Worm (Caenorhabditis elegans) whole organism, young adult: ENCODE results near the gene T05H4.11.

Experiments used
- B0019.2 ChIP-seq: fragments of 200-800 bp; sonication (Bioruptor generic); conservative IDR thresholded peaks from 2 replicates; pipeline ENCODE4 v1.3.6; 2022; ENCODE audit warnings: missing genetic modification reagents, missing genetic modification characterization, missing compliant biosample characterization
- B0035.1 ChIP-seq: sonication (generic microtip); optimal IDR thresholded peaks from 2 replicates; lab custom pipeline; 2016; ENCODE audit warnings: missing genetic modification characterization, mild to moderate bottlenecking, missing compliant biosample characterization, missing genotype, missing genetic modification reagents
- B0261.1 ChIP-seq: sonication (generic microtip); optimal IDR thresholded peaks from 2 replicates; lab custom pipeline; 2016; ENCODE audit warnings: mild to moderate bottlenecking, missing genetic modification characterization, moderate library complexity, missing compliant biosample characterization
- B0336.3 ChIP-seq: fragments of 200-800 bp; sonication (Bioruptor generic); IDR thresholded peaks from 2 replicates; pipeline ENCODE4 v1.3.6; 2022; ENCODE audit warnings: missing genetic modification characterization, missing compliant biosample characterization
- F39B2.1 ChIP-seq: fragments of 200-800 bp; sonication (Bioruptor generic); IDR thresholded peaks from 2 replicates; pipeline ENCODE4 v1.3.6; 2022; ENCODE audit warnings: missing genetic modification reagents, missing genetic modification characterization, missing compliant biosample characterization
- F55B11.4 ChIP-seq: sonication (generic microtip); optimal IDR thresholded peaks from 2 replicates; lab custom pipeline; 2016; ENCODE audit warnings: missing compliant biosample characterization, missing genetic modification characterization, borderline replicate concordance; ENCODE audit not compliant: insufficient read depth
- K12H6.12 ChIP-seq: fragments of 200-800 bp; sonication (Bioruptor generic); optimal IDR thresholded peaks from 2 replicates; lab custom pipeline; 2018; ENCODE audit warnings: mild to moderate bottlenecking, missing genetic modification characterization, missing compliant biosample characterization
- T07F8.4 ChIP-seq: sonication (generic microtip); optimal IDR thresholded peaks from 2 replicates; lab custom pipeline; 2016; ENCODE audit warnings: mild to moderate bottlenecking, missing genetic modification characterization, moderate library complexity, missing compliant biosample characterization
- T26A5.8 ChIP-seq: sonication (generic microtip); optimal IDR thresholded peaks from 2 replicates; lab custom pipeline; 2016; ENCODE audit warnings: missing genetic modification characterization, missing compliant biosample characterization
- Y56A3A.18 ChIP-seq: fragments of 200-800 bp; sonication (Bioruptor generic); IDR thresholded peaks from 2 replicates; pipeline ENCODE4 v1.3.6; 2022; ENCODE audit warnings: missing genetic modification reagents, missing genetic modification characterization, missing compliant biosample characterization
- Y67H2A.10 ChIP-seq: fragments of 200-800 bp; sonication (Bioruptor generic); conservative IDR thresholded peaks from 2 replicates; pipeline ENCODE4 v1.3.6; 2022; ENCODE audit warnings: missing genetic modification reagents, missing genetic modification characterization, missing compliant biosample characterization
- Y79H2A.3 ChIP-seq: fragments of 200-800 bp; sonication (Bioruptor generic); conservative IDR thresholded peaks from 2 replicates; pipeline ENCODE4 v1.3.6; 2022; ENCODE audit warnings: missing genetic modification reagents, missing genetic modification characterization, missing compliant biosample characterization
- atf-7 ChIP-seq: sonication (generic microtip); optimal IDR thresholded peaks from 2 replicates; lab custom pipeline; 2017; ENCODE audit warnings: mild to moderate bottlenecking, missing genetic modification characterization, missing compliant biosample characterization
- attf-5 ChIP-seq: fragments of 200-800 bp; sonication (Bioruptor generic); optimal IDR thresholded peaks from 2 replicates; lab custom pipeline; 2018; ENCODE audit warnings: mild to moderate bottlenecking, missing genetic modification characterization, missing compliant biosample characterization
- bed-1 ChIP-seq: fragments of 200-800 bp; sonication (Bioruptor generic); IDR thresholded peaks from 2 replicates; pipeline ENCODE4 v1.3.6; 2022; ENCODE audit warnings: missing genetic modification reagents, missing genetic modification characterization, missing compliant biosample characterization
- bed-2 ChIP-seq: fragments of 200-800 bp; sonication (Bioruptor generic); IDR thresholded peaks from 2 replicates; pipeline ENCODE4 v1.3.6; 2022; ENCODE audit warnings: missing genetic modification reagents, missing genetic modification characterization, missing compliant biosample characterization
- ceh-100 ChIP-seq: fragments of 200-800 bp; sonication (Bioruptor generic); IDR thresholded peaks from 2 replicates; pipeline ENCODE4 v1.3.6; 2022; ENCODE audit warnings: missing genetic modification reagents, missing genetic modification characterization, missing compliant biosample characterization
- dpff-1 ChIP-seq: sonication (generic microtip); optimal IDR thresholded peaks from 2 replicates; lab custom pipeline; 2017; ENCODE audit warnings: mild to moderate bottlenecking, missing genetic modification characterization, missing compliant biosample characterization
- egl-44 ChIP-seq: fragments of 200-800 bp; sonication (Bioruptor generic); IDR thresholded peaks from 2 replicates; pipeline ENCODE4 v1.3.6; 2022; ENCODE audit warnings: missing genetic modification reagents, missing genetic modification characterization, missing compliant biosample characterization
- egrh-3 ChIP-seq: fragments of 200-800 bp; sonication (Bioruptor generic); IDR thresholded peaks from 2 replicates; pipeline ENCODE4 v1.3.6; 2022; ENCODE audit warnings: missing genetic modification reagents, missing genetic modification characterization, missing compliant biosample characterization
- ekl-4 ChIP-seq: fragments of 200-800 bp; sonication (Bioruptor generic); IDR thresholded peaks from 2 replicates; pipeline ENCODE4 v1.3.6; 2022; ENCODE audit warnings: missing genetic modification reagents, missing genetic modification characterization, missing compliant biosample characterization
- ets-4 ChIP-seq: fragments of 200-800 bp; sonication (Bioruptor generic); optimal IDR thresholded peaks from 2 replicates; lab custom pipeline; 2018; ENCODE audit warnings: mild to moderate bottlenecking, missing genetic modification characterization, missing compliant biosample characterization
- him-1 ChIP-seq: sonication (generic microtip); optimal IDR thresholded peaks from 2 replicates; lab custom pipeline; 2016; ENCODE audit warnings: missing genotype, missing genetic modification reagents, missing genetic modification characterization, missing compliant biosample characterization
- hlh-26 ChIP-seq: fragments of 200-800 bp; sonication (Bioruptor generic); conservative IDR thresholded peaks from 2 replicates; pipeline ENCODE4 v1.3.6; 2022; ENCODE audit warnings: missing genetic modification reagents, missing genetic modification characterization, missing compliant biosample characterization
- hmg-1.2 ChIP-seq: fragments of 200-800 bp; sonication (Bioruptor generic); IDR thresholded peaks from 2 replicates; pipeline ENCODE4 v1.3.6; 2022; ENCODE audit warnings: missing genetic modification reagents, missing genetic modification characterization, missing compliant biosample characterization
- lag-1 ChIP-seq: fragments of 200-800 bp; sonication (Bioruptor generic); IDR thresholded peaks from 2 replicates; pipeline ENCODE4 v1.3.6; 2022; ENCODE audit warnings: missing genetic modification reagents, missing genetic modification characterization, missing compliant biosample characterization
- let-526 ChIP-seq: fragments of 200-800 bp; sonication (Bioruptor generic); IDR thresholded peaks from 2 replicates; pipeline ENCODE4 v1.3.6; 2022; ENCODE audit warnings: missing genetic modification reagents, missing genetic modification characterization, missing compliant biosample characterization
- let-607 ChIP-seq, 2 experiments: fragments of 200-800 bp in 1 of 2; sonication (Bioruptor generic) in 1 of 2; sonication (generic microtip) in 1 of 2; optimal IDR thresholded peaks; 2 replicates each; lab custom pipeline; 2016 to 2018; ENCODE audit warnings: mild to moderate bottlenecking in 2 of 2, missing compliant biosample characterization in 2 of 2, missing genetic modification characterization in 2 of 2, moderate library complexity in 2 of 2, missing genotype in 1 of 2
- lsl-1 ChIP-seq: fragments of 200-800 bp; sonication (Bioruptor generic); optimal IDR thresholded peaks from 2 replicates; lab custom pipeline; 2018; ENCODE audit warnings: mild to moderate bottlenecking, missing genetic modification characterization, moderate library complexity, missing compliant biosample characterization
- madf-6 ChIP-seq: fragments of 200-800 bp; sonication (Bioruptor generic); IDR thresholded peaks from 2 replicates; pipeline ENCODE4 v1.3.6; 2022; ENCODE audit warnings: missing genetic modification reagents, missing genetic modification characterization, missing compliant biosample characterization
- nfya-1 ChIP-seq: sonication (generic microtip); optimal IDR thresholded peaks from 2 replicates; lab custom pipeline; 2017; ENCODE audit warnings: antibody characterized with exemption, missing compliant biosample characterization, missing genetic modification characterization, borderline replicate concordance; ENCODE audit not compliant: insufficient read depth
- nfyb-1 ChIP-seq: fragments of 200-800 bp; sonication (Bioruptor generic); IDR thresholded peaks from 2 replicates; pipeline ENCODE4 v1.3.6; 2022; ENCODE audit warnings: missing genetic modification reagents, missing genetic modification characterization, missing compliant biosample characterization
- nhr-179 ChIP-seq: sonication (generic microtip); optimal IDR thresholded peaks from 2 replicates; lab custom pipeline; 2016; ENCODE audit warnings: mild to moderate bottlenecking, missing genetic modification characterization, missing compliant biosample characterization
- nhr-90 ChIP-seq: sonication (generic microtip); optimal IDR thresholded peaks from 2 replicates; lab custom pipeline; 2016; ENCODE audit warnings: missing genotype, mild to moderate bottlenecking, missing genetic modification characterization, missing compliant biosample characterization
- pha-4 ChIP-seq: fragments of 150-350 bp; sonication (generic microtip); optimal IDR thresholded peaks from 2 replicates; lab custom pipeline; 2014; ENCODE audit warnings: missing biosample characterization, missing genetic modification reagents, missing genetic modification characterization
- rec-8 ChIP-seq, 2 experiments: sonication (generic microtip); optimal IDR thresholded peaks; 2 replicates each; lab custom pipeline; 2016; ENCODE audit warnings: mild to moderate bottlenecking in 2 of 2, missing genetic modification characterization in 2 of 2, missing genetic modification reagents in 2 of 2, missing genotype in 2 of 2, missing biosample characterization in 1 of 2, missing compliant biosample characterization in 1 of 2, moderate library complexity in 1 of 2
- rpc-1 ChIP-seq, 2 experiments: fragments of 150-350 bp in 1 of 2; sonication (generic microtip) in 1 of 2; optimal IDR thresholded peaks; 2 replicates each; lab custom pipeline; 2014 to 2018; ENCODE audit warnings: missing biosample characterization in 1 of 2, missing genetic modification characterization in 1 of 2, missing genetic modification reagents in 1 of 2, missing genotype in 1 of 2
- sdz-38 ChIP-seq: sonication (generic microtip); optimal IDR thresholded peaks from 2 replicates; lab custom pipeline; 2016; ENCODE audit warnings: missing genotype, missing genetic modification characterization, missing compliant biosample characterization
- snpc-1.1 ChIP-seq: sonication (generic microtip); optimal IDR thresholded peaks from 2 replicates; lab custom pipeline; 2017; ENCODE audit warnings: missing genetic modification characterization, mild to moderate bottlenecking, missing compliant biosample characterization, antibody characterized with exemption, moderate library complexity, missing genotype, missing genetic modification reagents; ENCODE audit not compliant: insufficient read depth
- tbp1 ChIP-seq: fragments of 200-800 bp; sonication (Bioruptor generic); optimal IDR thresholded peaks from 2 replicates; lab custom pipeline; 2018; ENCODE audit warnings: mild to moderate bottlenecking, missing genetic modification characterization, missing compliant biosample characterization
- unc-130 ChIP-seq: sonication (generic microtip); optimal IDR thresholded peaks from 2 replicates; lab custom pipeline; 2016; ENCODE audit warnings: missing genetic modification reagents, missing genetic modification characterization, missing compliant biosample characterization
- zim-3 ChIP-seq: sonication (generic microtip); optimal IDR thresholded peaks from 2 replicates; lab custom pipeline; 2017; ENCODE audit warnings: mild to moderate bottlenecking, missing genetic modification characterization, moderate library complexity, missing compliant biosample characterization
- ztf-25 ChIP-seq: fragments of 200-800 bp; sonication (Bioruptor generic); IDR thresholded peaks from 2 replicates; pipeline ENCODE4 v1.3.6; 2022; ENCODE audit warnings: missing genetic modification reagents, missing genetic modification characterization, missing compliant biosample characterization
- ztf-26 ChIP-seq: sonication (generic microtip); optimal IDR thresholded peaks from 2 replicates; lab custom pipeline; 2017; ENCODE audit warnings: missing genetic modification characterization, missing compliant biosample characterization

The T05H4.11 gene

DNA sequence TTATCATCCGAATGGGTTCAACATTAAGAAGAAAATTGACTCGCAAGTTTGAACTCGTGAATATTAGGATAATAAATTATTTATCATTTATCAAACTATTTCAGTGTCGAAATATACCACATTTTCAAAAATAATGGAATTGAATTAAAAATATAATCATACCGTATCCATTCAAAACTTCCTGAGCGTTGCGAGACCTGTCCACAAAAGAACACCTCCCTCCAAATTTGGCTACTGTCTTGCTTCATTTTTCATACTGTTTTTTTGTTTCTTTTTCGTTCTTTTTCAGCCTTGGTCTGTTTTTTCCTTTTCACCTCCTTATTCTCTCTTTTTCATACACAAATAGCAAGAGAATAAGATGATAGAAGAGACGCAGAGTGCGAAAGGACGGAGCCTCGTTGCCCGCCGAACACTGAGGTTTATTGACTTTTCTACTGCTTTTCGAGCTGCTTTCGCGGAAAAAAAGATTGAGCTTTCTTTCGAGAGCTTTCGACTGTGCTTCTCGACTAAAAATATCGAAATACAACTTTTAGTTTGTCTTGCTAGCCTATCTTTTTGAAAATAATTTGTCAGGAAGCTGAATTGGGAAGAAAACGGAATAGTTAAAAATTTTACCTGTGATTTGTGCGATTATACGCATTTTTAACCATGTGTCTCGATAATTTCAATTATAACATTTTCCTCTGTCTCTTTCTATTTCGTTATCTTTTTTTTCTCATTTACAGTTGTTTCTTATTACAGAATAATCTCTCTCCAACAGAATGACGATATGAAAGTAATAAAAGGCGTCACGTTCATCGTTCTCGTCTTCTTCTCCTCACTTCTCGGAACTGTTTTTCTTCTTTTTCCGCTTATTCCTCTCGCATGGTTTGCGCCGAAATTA, 24.3 kb upstream of the T05H4.11 start, which contains the start of gene acl-8 (continued):
- TF ChIP-seq hmg-1.2 (peak; percentile 68; the same call in 1 of the 2 replicates), nhr-90 (no peak), F39B2.1 (GFP tag; lab: Robert Waterston, UW) (no peak), madf-6 (peak; percentile 39; the same call in 1 of the 2 replicates), F55B11.4 (tag; lab: Kevin White, UChicago) (no peak), T26A5.8 (no peak), unc-130 (GFP tag; lab: Kevin White, UChicago) (no peak), dpff-1 (no peak), Y79H2A.3 (GFP tag; lab: Robert Waterston, UW) (no peak), zim-3 (tag; lab: Kevin White, UChicago) (no peak), rec-8 (tag; optimal IDR thresholded peaks at IDR 0.05; lab: Kevin White, UChicago) (no peak), tbp1 (GFP tag; lab: Kevin White, UChicago) (no peak)

DNA sequence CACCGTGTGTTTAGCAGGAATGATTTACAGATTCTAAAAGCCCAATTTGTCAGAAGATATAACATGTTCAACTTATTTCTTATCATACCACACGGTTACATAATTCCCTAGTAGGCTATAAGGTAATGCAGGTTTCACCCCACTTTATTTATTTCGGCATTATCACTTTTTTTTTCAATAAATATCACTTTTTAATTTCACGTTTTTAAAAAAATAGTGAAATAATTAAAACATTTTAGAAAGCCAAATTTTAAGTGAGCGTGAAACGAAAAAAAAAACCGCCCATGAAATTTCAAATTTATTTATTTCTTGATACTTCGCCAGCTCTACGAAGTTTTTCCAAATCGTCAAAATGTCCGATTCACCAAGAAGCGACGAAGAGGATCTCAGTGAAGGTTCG, 22.3 kb upstream of the T05H4.11 start, which contains the start of gene fbxa-196:
TSS of gene fbxa-196 (plus strand) at position 301 of the 400 bp plus-strand sequence.
- TF ChIP-seq attf-5 (no peak), ztf-26 (tag; lab: Kevin White, UChicago) (no peak), lag-1 (GFP tag; lab: Robert Waterston, UW) (no peak), let-607 (tag; optimal IDR thresholded peaks at IDR 0.05; lab: Kevin White, UChicago) (no peak), B0336.3 (GFP tag; lab: Robert Waterston, UW) (no peak), ztf-25 (GFP tag; lab: Robert Waterston, UW) (no peak), Y56A3A.18 (no peak), rec-8 (tag; optimal IDR thresholded peaks at IDR 0.05; lab: Kevin White, UChicago) (no peak), bed-1 (GFP tag; lab: Robert Waterston, UW) (no peak), bed-2 (no peak), ekl-4 (GFP tag; lab: Robert Waterston, UW) (no peak), B0019.2 (no peak), nfyb-1 (GFP tag; lab: Robert Waterston, UW) (no peak), ceh-100 (GFP tag; lab: Robert Waterston, UW) (no peak), K12H6.12 (tag; lab: Kevin White, UChicago) (no peak), nhr-179 (tag; lab: Kevin White, UChicago) (no peak), egl-44 (GFP tag; lab: Robert Waterston, UW) (no peak), atf-7 (tag; lab: Kevin White, UChicago) (no peak), egrh-3 (GFP tag; lab: Robert Waterston, UW) (no peak), Y67H2A.10 (GFP tag; lab: Robert Waterston, UW) (no peak)
- TF ChIP-seq, all 124 proteins: peak for 0

DNA sequence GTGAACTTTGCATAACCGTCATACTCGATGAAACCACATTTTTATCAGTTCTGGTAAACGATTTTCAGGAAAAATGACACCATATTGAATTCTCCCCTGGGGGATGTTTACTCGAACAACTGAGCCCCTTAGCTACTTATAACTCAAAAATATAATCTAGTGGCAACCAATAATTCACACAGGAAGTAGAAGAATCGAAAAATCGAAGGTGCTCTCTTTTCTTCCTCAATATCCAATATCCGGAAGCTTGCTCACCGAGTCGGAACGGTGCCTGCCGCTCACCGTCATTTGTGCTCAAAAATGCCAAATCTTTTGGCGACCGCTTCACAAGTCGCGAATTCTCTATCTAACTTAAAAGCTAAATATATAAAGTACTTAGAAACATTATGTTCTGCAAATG, 16.0 kb upstream of the T05H4.11 start, which contains the start of gene T05H4.3:
TSS of gene T05H4.3 (plus strand) at position 301 of the 400 bp plus-strand sequence.
- TF ChIP-seq hlh-26 (GFP tag; lab: Robert Waterston, UW): no peak
- TF ChIP-seq rpc-1 (optimal IDR thresholded peaks at IDR 0.05; lab: Kevin White, UChicago): no peak
- TF ChIP-seq rpc-1 (tag; optimal IDR thresholded peaks at IDR 0.05; lab: Kevin White, UChicago): no peak
- no peak for TF ChIP-seq B0261.1
- no peak for TF ChIP-seq B0035.1 (tag; lab: Kevin White, UChicago)
- no peak for TF ChIP-seq let-526 (GFP tag; lab: Robert Waterston, UW)
- no peak for TF ChIP-seq pha-4
- no peak for TF ChIP-seq atf-7 (tag; lab: Kevin White, UChicago)
- no peak for TF ChIP-seq sdz-38
- TF ChIP-seq him-1 (tag; lab: Kevin White, UChicago): no peak
- no peak for TF ChIP-seq lsl-1
- TF ChIP-seq T07F8.4 (tag; lab: Kevin White, UChicago): no peak
- TF ChIP-seq tbp1 (GFP tag; lab: Kevin White, UChicago): no peak
- no peak for TF ChIP-seq ets-4 (GFP tag; lab: Kevin White, UChicago)
- TF ChIP-seq nfya-1: no peak
- TF ChIP-seq snpc-1.1 (tag; lab: Kevin White, UChicago): no peak
- no peak for TF ChIP-seq bed-1 (GFP tag; lab: Robert Waterston, UW)
